Fruit fly (Drosophila melanogaster) whole organism, embryonic: Measurements from ENCODE around the gene Fmr1.

ENCODE experiments used
- Aef1 ChIP-seq: fragments of 200-800 bp; sonication (Bioruptor generic); IDR thresholded peaks from 3 replicates; pipeline ENCODE4 v1.3.6; 2022; ENCODE audit warnings: missing biosample characterization, missing genetic modification characterization
- CG10147 ChIP-seq: fragments of 200-800 bp; sonication (Bioruptor generic); optimal IDR thresholded peaks from 2 replicates; lab custom pipeline; 2019; ENCODE audit warnings: missing biosample characterization, mild to moderate bottlenecking, missing genetic modification characterization, moderate library complexity
- CG11696 ChIP-seq: fragments of 200-800 bp; sonication (Bioruptor generic); IDR thresholded peaks from 2 replicates; pipeline ENCODE4 v1.3.6; 2022; ENCODE audit warnings: missing biosample characterization, missing genetic modification characterization
- CG12071 ChIP-seq: fragments of 200-800 bp; sonication (Bioruptor generic); optimal IDR thresholded peaks from 3 replicates; lab custom pipeline; 2018; ENCODE audit warnings: missing biosample characterization, mild to moderate bottlenecking, missing genetic modification characterization
- CG12104 ChIP-seq: fragments of 200-800 bp; sonication (Bioruptor generic); optimal IDR thresholded peaks from 3 replicates; lab custom pipeline; 2016; ENCODE audit warnings: missing biosample characterization, missing genetic modification characterization
- CG12391 ChIP-seq: fragments of 200-800 bp; sonication (Bioruptor generic); optimal IDR thresholded peaks from 3 replicates; lab custom pipeline; 2018; ENCODE audit warnings: missing biosample characterization, mild to moderate bottlenecking, missing genetic modification characterization, moderate library complexity
- CG13296 ChIP-seq: fragments of 200-800 bp; sonication (Bioruptor generic); optimal IDR thresholded peaks from 3 replicates; lab custom pipeline; 2018; ENCODE audit warnings: missing biosample characterization, mild to moderate bottlenecking, missing genetic modification characterization
- CG13775 ChIP-seq: fragments of 200-800 bp; sonication (Bioruptor generic); optimal IDR thresholded peaks from 3 replicates; lab custom pipeline; 2017; ENCODE audit warnings: missing biosample characterization, mild to moderate bottlenecking, missing genetic modification characterization
- CG14860 ChIP-seq: fragments of 200-800 bp; sonication (Bioruptor generic); IDR thresholded peaks from 3 replicates; pipeline ENCODE4 v1.3.6; 2022; ENCODE audit warnings: missing biosample characterization, missing genetic modification characterization; ENCODE audit not compliant: partially characterized antibody
- CG15514 ChIP-seq: fragments of 200-800 bp; sonication (Bioruptor generic); optimal IDR thresholded peaks from 3 replicates; lab custom pipeline; 2017; ENCODE audit warnings: missing biosample characterization, missing genetic modification characterization, mild to moderate bottlenecking, moderate library complexity, missing genetic modification reagents
- CG15601 ChIP-seq: fragments of 200-800 bp; sonication (Bioruptor generic); optimal IDR thresholded peaks from 3 replicates; lab custom pipeline; 2019; ENCODE audit warnings: missing biosample characterization, mild to moderate bottlenecking, missing genetic modification characterization, moderate library complexity
- CG17385 ChIP-seq: fragments of 200-800 bp; sonication (Bioruptor generic); optimal IDR thresholded peaks from 3 replicates; lab custom pipeline; 2018; ENCODE audit warnings: missing biosample characterization, mild to moderate bottlenecking, missing genetic modification characterization
- CG17612 ChIP-seq: fragments of 200-800 bp; sonication (Bioruptor generic); IDR thresholded peaks from 2 replicates; pipeline ENCODE4 v1.3.6; 2022; ENCODE audit warnings: missing biosample characterization, missing genetic modification characterization
- CG2889 ChIP-seq: fragments of 200-800 bp; sonication (Bioruptor generic); IDR thresholded peaks from 3 replicates; pipeline ENCODE4 v1.3.6; 2022; ENCODE audit warnings: missing biosample characterization, missing genetic modification characterization
- CG30020 ChIP-seq: fragments of 200-800 bp; optimal IDR thresholded peaks from 2 replicates; lab custom pipeline; 2019; ENCODE audit warnings: missing biosample characterization, mild to moderate bottlenecking, missing genetic modification characterization, moderate library complexity
- CG32772 ChIP-seq: fragments of 200-800 bp; sonication (Bioruptor generic); IDR thresholded peaks from 2 replicates; pipeline ENCODE4 v1.3.6; 2022; ENCODE audit warnings: missing biosample characterization, missing genetic modification characterization
- CG4730 ChIP-seq: fragments of 200-800 bp; sonication (Bioruptor generic); IDR thresholded peaks from 2 replicates; pipeline ENCODE4 v1.3.6; 2022; ENCODE audit warnings: missing biosample characterization, missing genetic modification characterization
- CG6654 ChIP-seq: fragments of 200-800 bp; sonication (Bioruptor generic); optimal IDR thresholded peaks from 2 replicates; lab custom pipeline; 2017; ENCODE audit warnings: missing biosample characterization, mild to moderate bottlenecking, missing genetic modification characterization
- CG7745 ChIP-seq: fragments of 200-800 bp; sonication (Bioruptor generic); optimal IDR thresholded peaks from 2 replicates; lab custom pipeline; 2018; ENCODE audit warnings: missing biosample characterization, mild to moderate bottlenecking, missing genetic modification characterization, moderate library complexity
- CG7786 ChIP-seq: fragments of 200-800 bp; sonication (Bioruptor generic); optimal IDR thresholded peaks from 2 replicates; lab custom pipeline; 2016; ENCODE audit warnings: missing biosample characterization, missing genetic modification characterization
- CG8290 ChIP-seq, 3 experiments: fragments of 200-800 bp; sonication (Bioruptor generic); optimal IDR thresholded peaks; 2 replicates each; lab custom pipeline; 2016 to 2019; ENCODE audit warnings: missing biosample characterization in 3 of 3, missing genetic modification characterization in 3 of 3, mild to moderate bottlenecking in 2 of 3, moderate library complexity in 1 of 3
- CG9215 ChIP-seq: fragments of 200-800 bp; sonication (Bioruptor generic); IDR thresholded peaks from 2 replicates; pipeline ENCODE4 v1.3.6; 2022; ENCODE audit warnings: missing biosample characterization, missing genetic modification characterization
- Dip2 ChIP-seq: fragments of 200-800 bp; sonication (Bioruptor generic); IDR thresholded peaks from 2 replicates; pipeline ENCODE4 v1.3.6; 2022; ENCODE audit warnings: missing biosample characterization, missing genetic modification characterization
- Ets65A ChIP-seq: fragments of 200-800 bp; sonication (Bioruptor generic); peaks from one replicate; lab custom pipeline; 2016; ENCODE audit warnings: missing biosample characterization, missing genetic modification characterization
- HLH3B ChIP-seq: fragments of 200-800 bp; sonication (Bioruptor generic); IDR thresholded peaks from 2 replicates; pipeline ENCODE4 v1.3.6; 2022; ENCODE audit warnings: missing biosample characterization, missing genetic modification characterization
- Hand ChIP-seq: fragments of 200-800 bp; sonication (Bioruptor generic); optimal IDR thresholded peaks from 2 replicates; lab custom pipeline; 2017; ENCODE audit warnings: mild to moderate bottlenecking, missing biosample characterization, missing genetic modification reagents, missing genetic modification characterization
- Jarid2 ChIP-seq: fragments of 200-800 bp; sonication (Bioruptor generic); optimal IDR thresholded peaks from 3 replicates; lab custom pipeline; 2017; ENCODE audit warnings: mild to moderate bottlenecking, missing biosample characterization, missing genetic modification reagents, missing genetic modification characterization
- Mad ChIP-seq: fragments of 200-800 bp; sonication (Bioruptor generic); optimal IDR thresholded peaks from 2 replicates; lab custom pipeline; 2016; ENCODE audit warnings: missing biosample characterization, missing genetic modification characterization
- Mes4 ChIP-seq: fragments of 200-800 bp; sonication (Bioruptor generic); optimal IDR thresholded peaks from 2 replicates; lab custom pipeline; 2016; ENCODE audit warnings: missing biosample characterization, missing genetic modification characterization
- Mrtf ChIP-seq: fragments of 200-800 bp; sonication (Bioruptor generic); IDR thresholded peaks from 3 replicates; pipeline ENCODE4 v1.3.6; 2022; ENCODE audit warnings: missing biosample characterization, missing genetic modification characterization
- Trl ChIP-seq, 3 experiments: fragments of >200 bp in 2 of 3; fragments of 200-800 bp in 1 of 3; sonication (Bioruptor generic) in 1 of 3; optimal IDR thresholded peaks; 2 replicates in 1 of 3; 3 replicates in 2 of 3; lab custom pipeline; 2016 to 2017; ENCODE audit warnings: missing biosample characterization in 1 of 3, missing genetic modification characterization in 1 of 3
- abd-A ChIP-seq: fragments of 200-800 bp; sonication (Bioruptor generic); optimal IDR thresholded peaks from 3 replicates; lab custom pipeline; 2019; ENCODE audit warnings: missing biosample characterization, mild to moderate bottlenecking, missing genetic modification characterization, moderate library complexity
- ac ChIP-seq: fragments of 200-800 bp; sonication (Bioruptor generic); optimal IDR thresholded peaks from 3 replicates; lab custom pipeline; 2017; ENCODE audit warnings: missing biosample characterization, mild to moderate bottlenecking, missing genetic modification characterization
- bab2 ChIP-seq: fragments of 200-800 bp; sonication (Bioruptor generic); optimal IDR thresholded peaks from 2 replicates; lab custom pipeline; 2016; ENCODE audit warnings: missing biosample characterization, missing genetic modification characterization
- br ChIP-seq: fragments of >200 bp; optimal IDR thresholded peaks from 2 replicates; lab custom pipeline; 2017
- corto ChIP-seq: fragments of 200-800 bp; sonication (Bioruptor generic); optimal IDR thresholded peaks from 2 replicates; lab custom pipeline; 2016; ENCODE audit warnings: missing biosample characterization, mild to moderate bottlenecking, missing genetic modification characterization, moderate library complexity
- dmrt11E ChIP-seq: fragments of 200-800 bp; sonication (Bioruptor generic); optimal IDR thresholded peaks from 3 replicates; lab custom pipeline; 2018; ENCODE audit warnings: missing biosample characterization, mild to moderate bottlenecking, missing genetic modification characterization, moderate library complexity
- ftz-f1 ChIP-seq: fragments of 200-800 bp; sonication (Bioruptor generic); optimal IDR thresholded peaks from 2 replicates; lab custom pipeline; 2016; ENCODE audit warnings: missing biosample characterization, missing genetic modification characterization
- gcm ChIP-seq: fragments of 200-800 bp; sonication (Bioruptor generic); optimal IDR thresholded peaks from 2 replicates; lab custom pipeline; 2019; ENCODE audit warnings: missing biosample characterization, mild to moderate bottlenecking, missing genetic modification characterization, moderate library complexity
- gsb ChIP-seq: fragments of 200-800 bp; sonication (Bioruptor generic); IDR thresholded peaks from 2 replicates; pipeline ENCODE4 v1.3.6; 2022; ENCODE audit warnings: missing biosample characterization, missing genetic modification characterization
- mam ChIP-seq: fragments of 200-800 bp; sonication (Bioruptor generic); optimal IDR thresholded peaks from 3 replicates; lab custom pipeline; 2016; ENCODE audit warnings: missing biosample characterization, missing genetic modification characterization
- otp ChIP-seq: fragments of 200-800 bp; sonication (Bioruptor generic); IDR thresholded peaks from 3 replicates; pipeline ENCODE4, ENCODE4 v1.3.6; 2022; ENCODE audit warnings: missing biosample characterization, missing genetic modification characterization
- pnt ChIP-seq: fragments of 200-800 bp; sonication (Bioruptor generic); optimal IDR thresholded peaks from 3 replicates; lab custom pipeline; 2016; ENCODE audit warnings: missing biosample characterization, missing genetic modification characterization
- slbo ChIP-seq: fragments of 200-800 bp; sonication (Bioruptor generic); IDR thresholded peaks from 2 replicates; pipeline ENCODE4 v1.3.6; 2022; ENCODE audit warnings: missing biosample characterization, missing genetic modification characterization
- sob ChIP-seq: fragments of 200-800 bp; sonication (Bioruptor generic); IDR thresholded peaks from 2 replicates; pipeline ENCODE4 v1.3.6; 2022; ENCODE audit warnings: missing biosample characterization, missing genetic modification characterization
- tap ChIP-seq: fragments of 200-800 bp; optimal IDR thresholded peaks from 3 replicates; lab custom pipeline; 2019; ENCODE audit warnings: missing biosample characterization, mild to moderate bottlenecking, missing genetic modification characterization, moderate library complexity
- tio ChIP-seq: fragments of 200-800 bp; sonication (Bioruptor generic); optimal IDR thresholded peaks from 2 replicates; lab custom pipeline; 2017; ENCODE audit warnings: missing biosample characterization, missing genetic modification characterization, inconsistent platforms
- zen2 ChIP-seq: fragments of 200-800 bp; sonication (Bioruptor generic); IDR thresholded peaks from 3 replicates; pipeline ENCODE4 v1.3.6; 2022; ENCODE audit warnings: missing biosample characterization, missing genetic modification characterization; ENCODE audit not compliant: partially characterized antibody

The Fmr1 gene

dm6 chr3R:10144103-10144998, 34.4 kb upstream of the Fmr1 start, which contains the start of the genes TAF1B and Invadolysin (continued):
- TF ChIP-seq CG14860 (peak; percentile 73), CG13775 (GFP tag; lab: Kevin White, UChicago) (peak; percentile 62), CG10147 (peak; percentile 51), CG2889 (no peak), Aef1 (GFP tag; lab: Robert Waterston, UW) (0 out of 3 replicates have a peak, but pooled peaks have one; percentile 34), Dip2 (GFP tag; lab: Robert Waterston, UW) (no peak), ftz-f1 (GFP tag; lab: Kevin White, UChicago) (peak; percentile 68), dmrt11E (tag; lab: Kevin White, UChicago) (peak; percentile 35), abd-A (tag; lab: Kevin White, UChicago) (peak; percentile 72), CG13296 (GFP tag; lab: Kevin White, UChicago) (peak; percentile 44), CG15514 (GFP tag; lab: Kevin White, UChicago) (peak; percentile 65), gcm (GFP tag; lab: Kevin White, UChicago) (no peak), CG12104 (peak; percentile 13), CG30020 (peak; percentile 49), mam (peak; percentile 53), CG12071 (peak; percentile 51), otp (GFP tag; lab: Robert Waterston, UW) (0 out of 3 replicates have a peak, but pooled peaks have one; percentile 63), Mrtf (GFP tag; lab: Robert Waterston, UW) (no peak), HLH3B (GFP tag; lab: Robert Waterston, UW) (0 out of 2 replicates have a peak, but pooled peaks have one; percentile 22), Mad (GFP tag; lab: Kevin White, UChicago) (no peak), CG9215 (GFP tag; lab: Robert Waterston, UW) (no peak), tap (peak; percentile 28), Hand (peak; percentile 57), Ets65A (GFP tag; lab: Kevin White, UChicago) (peak; percentile 87), CG8290 (GFP tag; optimal IDR thresholded peaks at IDR 0.05; lab: Kevin White, UChicago) (peak; percentile 57), CG8290 (tag; optimal IDR thresholded peaks at IDR 0.05; lab: Kevin White, UChicago) (peak in 1 of 2 experiments; percentile 76), CG7745 (tag; lab: Kevin White, UChicago) (no peak), CG4730 (GFP tag; lab: Robert Waterston, UW) (no peak), Mes4 (GFP tag; lab: Kevin White, UChicago) (peak; percentile 37), br (no peak), gsb (GFP tag; lab: Robert Waterston, UW) (no peak), CG17612 (0 out of 2 replicates have a peak, but pooled peaks have one; percentile 4), CG7786 (GFP tag; lab: Kevin White, UChicago) (no peak), pnt (GFP tag; lab: Kevin White, UChicago) (no peak), CG11696 (GFP tag; lab: Robert Waterston, UW) (0 out of 2 replicates have a peak, but pooled peaks have one; percentile 10), zen2 (GFP tag; lab: Robert Waterston, UW) (no peak; the same call in 1 of the 3 replicates), CG15601 (tag; lab: Kevin White, UChicago) (peak; percentile 49), Trl (optimal IDR thresholded peaks at IDR 0.05; lab: Kevin White, UChicago) (no peak), Trl (GFP tag; optimal IDR thresholded peaks at IDR 0.05; lab: Kevin White, UChicago) (no peak), CG32772 (GFP tag; lab: Robert Waterston, UW) (peak; percentile 33; the same call in 1 of the 2 replicates), corto (GFP tag; lab: Kevin White, UChicago) (peak; percentile 64), Jarid2 (peak; percentile 94), slbo (peak; percentile 81), ac (GFP tag; lab: Kevin White, UChicago) (no peak), CG12391 (tag; lab: Kevin White, UChicago) (peak; percentile 81), tio (GFP tag; lab: Kevin White, UChicago) (peak; percentile 39), CG17385 (peak; percentile 12), sob (GFP tag; lab: Robert Waterston, UW) (peak; percentile 53; the same call in 1 of the 2 replicates), CG6654 (GFP tag; lab: Kevin White, UChicago) (no peak), bab2 (peak; percentile 59)
